Worm (Caenorhabditis elegans): Measurements from ENCODE around the gene Y41G9A.5.

- TF ChIP-seq him-1 (tag; optimal IDR thresholded peaks at IDR 0.05) (no peak), dao-5 (tag; optimal IDR thresholded peaks at IDR 0.05) (no peak)
These were observed 37.5 kb downstream of the Y41G9A.5 start, which contains the start of gene osm-5 for ce11 chrX:2983996-2984395.

Measured in whole organism, L4/young adult.